Fruit fly (Drosophila melanogaster): Measurements from ENCODE around the gene CG15478.
A peak's percentile ranks its signal among the peaks of the same experiment; 100 is the strongest.

Gene CG15478

dm6 chrX:7692740-7693064 is 25.0 kb downstream of the CG15478 start (continued):
- peak; percentile 76 for TF ChIP-seq PHDP (tag; optimal IDR thresholded peaks at IDR 0.05)
- TF ChIP-seq Dbx (GFP tag; IDR thresholded peaks at IDR 0.05): peak; percentile 71; the same call in 1 of the 3 replicates
- TF ChIP-seq pita (GFP tag; optimal IDR thresholded peaks at IDR 0.05): no peak
- peak; percentile 5 to 76 for TF ChIP-seq Hr51 (GFP tag; optimal IDR thresholded peaks at IDR 0.05)
- peak; percentile 75 for TF ChIP-seq stc (GFP tag; IDR thresholded peaks at IDR 0.05)
- 0 out of 3 replicates have a peak, but pooled peaks have one; percentile 28 for TF ChIP-seq C15 (GFP tag; IDR thresholded peaks at IDR 0.05)
- TF ChIP-seq CG9727 (GFP tag; optimal IDR thresholded peaks at IDR 0.05): peak; percentile 39
- 0 out of 3 replicates have a peak, but pooled peaks have one; percentile 6 for TF ChIP-seq z (GFP tag; IDR thresholded peaks at IDR 0.05)
- TF ChIP-seq CG33557 (GFP tag; optimal IDR thresholded peaks at IDR 0.05): no peak
- TF ChIP-seq Atf-2 (GFP tag; optimal IDR thresholded peaks at IDR 0.05): peak; percentile 15
- TF ChIP-seq CG17829 (tag; optimal IDR thresholded peaks at IDR 0.05): peak; percentile 54
- TF ChIP-seq grau (tag; optimal IDR thresholded peaks at IDR 0.05): peak; percentile 97
- TF ChIP-seq Nf-YA (GFP tag; IDR thresholded peaks at IDR 0.05): peak; percentile 50
- no peak for TF ChIP-seq tna (GFP tag; IDR thresholded peaks at IDR 0.05; ENCODE audit: partially characterized antibody)
- peak; percentile 81 for TF ChIP-seq Fer3 (tag; optimal IDR thresholded peaks at IDR 0.05)
- TF ChIP-seq pzg (GFP tag; optimal IDR thresholded peaks at IDR 0.05): no peak
- TF ChIP-seq nau (GFP tag; optimal IDR thresholded peaks at IDR 0.05): peak; percentile 19
- TF ChIP-seq CG9215 (GFP tag; IDR thresholded peaks at IDR 0.05): peak; percentile 65
- no peak for TF ChIP-seq sima (GFP tag; optimal IDR thresholded peaks at IDR 0.05)
- TF ChIP-seq CG12744 (GFP tag; optimal IDR thresholded peaks at IDR 0.05): no peak
- no peak for TF ChIP-seq eve (GFP tag; optimal IDR thresholded peaks at IDR 0.05)
- no peak for TF ChIP-seq Poxn (GFP tag; IDR thresholded peaks at IDR 0.05)
- TF ChIP-seq ap (GFP tag; IDR thresholded peaks at IDR 0.05): 0 out of 2 replicates have a peak, but pooled peaks have one; percentile 18
- TF ChIP-seq Stat92E (GFP tag; optimal IDR thresholded peaks at IDR 0.05): no peak
- no peak for TF ChIP-seq Usf (GFP tag; optimal IDR thresholded peaks at IDR 0.05)
- TF ChIP-seq h (optimal IDR thresholded peaks at IDR 0.05): no peak
- TF ChIP-seq cg (GFP tag; optimal IDR thresholded peaks at IDR 0.05): no peak
- peak; percentile 29 for TF ChIP-seq luna (GFP tag; optimal IDR thresholded peaks at IDR 0.05)
- TF ChIP-seq kah (GFP tag; optimal IDR thresholded peaks at IDR 0.05): no peak
- peak; percentile 49; the same call in 2 of the 3 replicates for TF ChIP-seq B-H1 (GFP tag; IDR thresholded peaks at IDR 0.05)
- peak; percentile 17 for TF ChIP-seq CG5180 (GFP tag; optimal IDR thresholded peaks at IDR 0.05)
- TF ChIP-seq CG5245 (GFP tag; optimal IDR thresholded peaks at IDR 0.05): peak; percentile 19
- peak; percentile 45 for TF ChIP-seq schlank (tag; optimal IDR thresholded peaks at IDR 0.05)
- peak; percentile 62; the same call in 2 of the 3 replicates for TF ChIP-seq CG14050 (GFP tag; IDR thresholded peaks at IDR 0.05)
- TF ChIP-seq vvl (GFP tag; IDR thresholded peaks at IDR 0.05): peak; percentile 90
- TF ChIP-seq scrt (GFP tag; optimal IDR thresholded peaks at IDR 0.05): peak; percentile 54
- no peak for TF ChIP-seq CG15696 (tag; optimal IDR thresholded peaks at IDR 0.05)
- peak; percentile 71 for TF ChIP-seq CG15269 (tag; optimal IDR thresholded peaks at IDR 0.05)
- no peak for TF ChIP-seq CG42726 (GFP tag; IDR thresholded peaks at IDR 0.05; ENCODE audit: partially characterized antibody)
- TF ChIP-seq Mes4 (GFP tag; optimal IDR thresholded peaks at IDR 0.05): no peak
- no peak for TF ChIP-seq HmgD (GFP tag; optimal IDR thresholded peaks at IDR 0.05)
- peak; percentile 6; the same call in 1 of the 3 replicates for TF ChIP-seq sr (GFP tag; IDR thresholded peaks at IDR 0.05)
- 0 out of 2 replicates have a peak, but pooled peaks have one; percentile 44 for TF ChIP-seq CG10959 (GFP tag; IDR thresholded peaks at IDR 0.05)
- TF ChIP-seq CG2199 (GFP tag; IDR thresholded peaks at IDR 0.05): 0 out of 3 replicates have a peak, but pooled peaks have one; percentile 57
- TF ChIP-seq CG6683 (GFP tag; optimal IDR thresholded peaks at IDR 0.05): peak; percentile 20
- TF ChIP-seq MTF-1 (GFP tag; optimal IDR thresholded peaks at IDR 0.05; ENCODE audit: borderline replicate concordance): no peak
- TF ChIP-seq jumu (GFP tag; optimal IDR thresholded peaks at IDR 0.05): peak; percentile 62
- TF ChIP-seq CG13624 (GFP tag; optimal IDR thresholded peaks at IDR 0.05): peak; percentile 47
- 0 out of 3 replicates have a peak, but pooled peaks have one; percentile 29 for TF ChIP-seq Optix (GFP tag; IDR thresholded peaks at IDR 0.05)
- no peak for TF ChIP-seq CG2116 (GFP tag; optimal IDR thresholded peaks at IDR 0.05)
- peak; percentile 63 for TF ChIP-seq Antp (GFP tag; optimal IDR thresholded peaks at IDR 0.05)

Data from whole organism, embryonic.